Worm (Caenorhabditis elegans) whole organism, young adult: ENCODE results near the gene ztf-7.

Source experiments
- B0019.2 ChIP-seq: fragments of 200-800 bp; sonication (Bioruptor generic); conservative IDR thresholded peaks from 2 replicates; pipeline ENCODE4 v1.3.6; 2022; ENCODE audit warnings: missing genetic modification reagents, missing genetic modification characterization, missing compliant biosample characterization
- B0035.1 ChIP-seq: sonication (generic microtip); optimal IDR thresholded peaks from 2 replicates; lab custom pipeline; 2016; ENCODE audit warnings: missing genetic modification characterization, mild to moderate bottlenecking, missing compliant biosample characterization, missing genotype, missing genetic modification reagents
- F37B4.10 ChIP-seq: fragments of 200-800 bp; sonication (Bioruptor generic); IDR thresholded peaks from 2 replicates; pipeline ENCODE4 v1.3.6; 2022; ENCODE audit warnings: missing genetic modification characterization, missing compliant biosample characterization
- K11D2.4 ChIP-seq: fragments of 200-800 bp; sonication (Bioruptor generic); IDR thresholded peaks from 2 replicates; pipeline ENCODE4 v1.3.6; 2022; ENCODE audit warnings: missing genetic modification reagents, missing genetic modification characterization, missing compliant biosample characterization
- K12H6.12 ChIP-seq: fragments of 200-800 bp; sonication (Bioruptor generic); optimal IDR thresholded peaks from 2 replicates; lab custom pipeline; 2018; ENCODE audit warnings: mild to moderate bottlenecking, missing genetic modification characterization, missing compliant biosample characterization
- T07F8.4 ChIP-seq: sonication (generic microtip); optimal IDR thresholded peaks from 2 replicates; lab custom pipeline; 2016; ENCODE audit warnings: mild to moderate bottlenecking, missing genetic modification characterization, moderate library complexity, missing compliant biosample characterization
- Y67H2A.10 ChIP-seq: fragments of 200-800 bp; sonication (Bioruptor generic); conservative IDR thresholded peaks from 2 replicates; pipeline ENCODE4 v1.3.6; 2022; ENCODE audit warnings: missing genetic modification reagents, missing genetic modification characterization, missing compliant biosample characterization
- Y79H2A.3 ChIP-seq: fragments of 200-800 bp; sonication (Bioruptor generic); conservative IDR thresholded peaks from 2 replicates; pipeline ENCODE4 v1.3.6; 2022; ENCODE audit warnings: missing genetic modification reagents, missing genetic modification characterization, missing compliant biosample characterization
- Y95B8A.8 ChIP-seq: fragments of 200-800 bp; sonication (Bioruptor generic); IDR thresholded peaks from 2 replicates; pipeline ENCODE4 v1.3.6; 2022; ENCODE audit warnings: missing genetic modification reagents, missing genetic modification characterization, missing compliant biosample characterization
- atf-7 ChIP-seq: sonication (generic microtip); optimal IDR thresholded peaks from 2 replicates; lab custom pipeline; 2017; ENCODE audit warnings: mild to moderate bottlenecking, missing genetic modification characterization, missing compliant biosample characterization
- attf-3 ChIP-seq: fragments of 200-800 bp; sonication (Bioruptor generic); conservative IDR thresholded peaks from 2 replicates; pipeline ENCODE4 v1.3.6; 2022; ENCODE audit warnings: missing genetic modification reagents, missing genetic modification characterization, missing compliant biosample characterization
- attf-6 ChIP-seq: fragments of 200-800 bp; sonication (Bioruptor generic); IDR thresholded peaks from 2 replicates; pipeline ENCODE4 v1.3.6; 2022; ENCODE audit warnings: missing genetic modification reagents, missing genetic modification characterization, missing compliant biosample characterization
- cebp-2 ChIP-seq: fragments of 200-800 bp; sonication (Bioruptor generic); IDR thresholded peaks from 2 replicates; pipeline ENCODE4 v1.3.6; 2022; ENCODE audit warnings: missing genetic modification characterization, missing compliant biosample characterization
- ceh-100 ChIP-seq: fragments of 200-800 bp; sonication (Bioruptor generic); IDR thresholded peaks from 2 replicates; pipeline ENCODE4 v1.3.6; 2022; ENCODE audit warnings: missing genetic modification reagents, missing genetic modification characterization, missing compliant biosample characterization
- ceh-58 ChIP-seq: fragments of 200-800 bp; sonication (Bioruptor generic); IDR thresholded peaks from 2 replicates; pipeline ENCODE4 v1.3.6; 2022; ENCODE audit warnings: missing genetic modification characterization, missing compliant biosample characterization
- chd-7 ChIP-seq: sonication (generic microtip); optimal IDR thresholded peaks from 2 replicates; lab custom pipeline; 2016; ENCODE audit warnings: mild to moderate bottlenecking, missing genetic modification characterization, moderate library complexity, missing compliant biosample characterization
- dpl-1 ChIP-seq: fragments of 150-350 bp; optimal IDR thresholded peaks from 2 replicates; lab custom pipeline; 2014; ENCODE audit warnings: missing biosample characterization, missing genetic modification reagents, missing genetic modification characterization
- efl-1 ChIP-seq: fragments of 150-350 bp; optimal IDR thresholded peaks from 2 replicates; lab custom pipeline; 2014; ENCODE audit warnings: missing biosample characterization, missing genetic modification reagents, missing genetic modification characterization
- ekl-4 ChIP-seq: fragments of 200-800 bp; sonication (Bioruptor generic); IDR thresholded peaks from 2 replicates; pipeline ENCODE4 v1.3.6; 2022; ENCODE audit warnings: missing genetic modification reagents, missing genetic modification characterization, missing compliant biosample characterization
- ets-4 ChIP-seq: fragments of 200-800 bp; sonication (Bioruptor generic); optimal IDR thresholded peaks from 2 replicates; lab custom pipeline; 2018; ENCODE audit warnings: mild to moderate bottlenecking, missing genetic modification characterization, missing compliant biosample characterization
- hmg-20 ChIP-seq: fragments of 200-800 bp; sonication (Bioruptor generic); IDR thresholded peaks from 2 replicates; pipeline ENCODE4 v1.3.6; 2022; ENCODE audit warnings: missing genetic modification reagents, missing genetic modification characterization, missing compliant biosample characterization
- lin-40 ChIP-seq: sonication (generic microtip); optimal IDR thresholded peaks from 2 replicates; lab custom pipeline; 2016; ENCODE audit warnings: missing genetic modification characterization, mild to moderate bottlenecking, missing compliant biosample characterization, missing genotype, missing genetic modification reagents
- lsl-1 ChIP-seq: fragments of 200-800 bp; sonication (Bioruptor generic); optimal IDR thresholded peaks from 2 replicates; lab custom pipeline; 2018; ENCODE audit warnings: mild to moderate bottlenecking, missing genetic modification characterization, moderate library complexity, missing compliant biosample characterization
- madf-8 ChIP-seq: fragments of 200-800 bp; sonication (Bioruptor generic); conservative IDR thresholded peaks from 2 replicates; pipeline ENCODE4 v1.3.6; 2022; ENCODE audit warnings: missing genetic modification reagents, missing genetic modification characterization, missing compliant biosample characterization
- mes-4 ChIP-seq: sonication (generic microtip); optimal IDR thresholded peaks from 2 replicates; lab custom pipeline; 2016; ENCODE audit warnings: missing genotype, missing genetic modification characterization, missing compliant biosample characterization
- nhr-120 ChIP-seq: fragments of 200-800 bp; sonication (Bioruptor generic); IDR thresholded peaks from 2 replicates; pipeline ENCODE4 v1.3.6; 2022; ENCODE audit warnings: missing genetic modification characterization, missing compliant biosample characterization
- pha-4 ChIP-seq: fragments of 150-350 bp; sonication (generic microtip); optimal IDR thresholded peaks from 2 replicates; lab custom pipeline; 2014; ENCODE audit warnings: missing biosample characterization, missing genetic modification reagents, missing genetic modification characterization
- snpc-1.1 ChIP-seq: sonication (generic microtip); optimal IDR thresholded peaks from 2 replicates; lab custom pipeline; 2017; ENCODE audit warnings: missing genetic modification characterization, mild to moderate bottlenecking, missing compliant biosample characterization, antibody characterized with exemption, moderate library complexity, missing genotype, missing genetic modification reagents; ENCODE audit not compliant: insufficient read depth
- snpc-1.3 ChIP-seq: sonication (generic microtip); optimal IDR thresholded peaks from 2 replicates; lab custom pipeline; 2017; ENCODE audit warnings: missing genetic modification characterization, mild to moderate bottlenecking, missing compliant biosample characterization, antibody characterized with exemption, moderate library complexity, missing genotype, missing genetic modification reagents; ENCODE audit not compliant: insufficient read depth
- snpc-4 ChIP-seq, 5 experiments: fragments of 150-350 bp in 1 of 5; sonication (generic microtip) in 4 of 5; optimal IDR thresholded peaks; 2 replicates each; lab custom pipeline; 2014 to 2018; ENCODE audit warnings: missing genetic modification characterization in 5 of 5, missing biosample characterization in 3 of 5, antibody characterized with exemption in 2 of 5, mild to moderate bottlenecking in 2 of 5, missing compliant biosample characterization in 2 of 5, missing genotype in 2 of 5, moderate library complexity in 2 of 5, missing genetic modification reagents in 1 of 5
- sptf-2 ChIP-seq: fragments of 200-800 bp; sonication (Bioruptor generic); optimal IDR thresholded peaks from 2 replicates; lab custom pipeline; 2018; ENCODE audit warnings: mild to moderate bottlenecking, missing genetic modification characterization, missing compliant biosample characterization
- tlf-1 ChIP-seq: fragments of 200-800 bp; sonication (Bioruptor generic); optimal IDR thresholded peaks from 2 replicates; lab custom pipeline; 2018; ENCODE audit warnings: mild to moderate bottlenecking, missing genetic modification characterization, missing compliant biosample characterization
- ztf-18 ChIP-seq: sonication (generic microtip); optimal IDR thresholded peaks from 2 replicates; lab custom pipeline; 2016; ENCODE audit warnings: missing genotype, mild to moderate bottlenecking, missing genetic modification characterization, missing compliant biosample characterization
- ztf-28 ChIP-seq: fragments of 200-800 bp; sonication (Bioruptor generic); IDR thresholded peaks from 2 replicates; pipeline ENCODE4 v1.3.6; 2022; ENCODE audit warnings: missing genetic modification reagents, missing genetic modification characterization, missing compliant biosample characterization
- ztf-3 ChIP-seq: fragments of 200-800 bp; sonication (Bioruptor generic); optimal IDR thresholded peaks from 2 replicates; lab custom pipeline; 2018; ENCODE audit warnings: mild to moderate bottlenecking, missing genetic modification characterization, missing compliant biosample characterization

ztf-7 gene

ce11 chrV:9835945-9836344 lies 46.4 kb upstream of the ztf-7 start, which contains the start of gene sru-38:
TSS of gene sru-38 (minus strand) at chrV:9836045.
- TF ChIP-seq B0035.1 (tag; lab: Kevin White, UChicago): no peak
- no peak for TF ChIP-seq sptf-2 (GFP tag; lab: Kevin White, UChicago)
- TF ChIP-seq snpc-1.3 (tag; lab: Kevin White, UChicago): no peak
- no peak for TF ChIP-seq ekl-4 (GFP tag; lab: Robert Waterston, UW)
- TF ChIP-seq lsl-1 (GFP tag; lab: Kevin White, UChicago): no peak
- TF ChIP-seq Y67H2A.10: no peak
- no peak for TF ChIP-seq ceh-100

ce11 chrV:9833900-9834299 lies 44.4 kb upstream of the ztf-7 start, which contains the start of gene sru-40:
TSS of gene sru-40 (minus strand) at chrV:9834000.
- no peak for TF ChIP-seq Y67H2A.10
- no peak for TF ChIP-seq chd-7 (tag; lab: Kevin White, UChicago)
- TF ChIP-seq sptf-2 (GFP tag; lab: Kevin White, UChicago): no peak
- TF ChIP-seq lsl-1 (GFP tag; lab: Kevin White, UChicago): no peak
- TF ChIP-seq tlf-1 (GFP tag; lab: Kevin White, UChicago): no peak
- TF ChIP-seq ztf-18: no peak
- no peak for TF ChIP-seq ztf-3 (GFP tag; lab: Kevin White, UChicago)
- TF ChIP-seq snpc-4 (GFP tag; optimal IDR thresholded peaks at IDR 0.05; lab: Kevin White, UChicago): no peak
- TF ChIP-seq snpc-4 (tag; optimal IDR thresholded peaks at IDR 0.05; lab: Kevin White, UChicago): no peak
- no peak for TF ChIP-seq attf-6 (GFP tag; lab: Robert Waterston, UW)
- TF ChIP-seq, all 124 proteins: peak for 0

- TF ChIP-seq hmg-20 (GFP tag; lab: Robert Waterston, UW) (no peak), T07F8.4 (tag; lab: Kevin White, UChicago) (no peak), pha-4 (tag; lab: Kevin White, UChicago) (no peak), Y95B8A.8 (no peak), nhr-120 (no peak), cebp-2 (no peak), dpl-1 (GFP tag; lab: Kevin White, UChicago) (no peak), mes-4 (tag; lab: Kevin White, UChicago) (no peak), efl-1 (no peak), ekl-4 (GFP tag; lab: Robert Waterston, UW) (no peak), ztf-28 (GFP tag; lab: Robert Waterston, UW) (no peak), F37B4.10 (GFP tag; lab: Robert Waterston, UW) (no peak)
Observed at ce11 chrV:9824149-9824548, 34.6 kb upstream of the ztf-7 start, which contains the start of gene str-2. TSS of gene str-2 (minus strand) at chrV:9824249.

ce11 chrV:9821724-9822123 lies 32.2 kb upstream of the ztf-7 start, which contains the start of gene str-193:
TSS of gene str-193 (minus strand) at chrV:9821824.
- TF ChIP-seq hmg-20 (GFP tag; lab: Robert Waterston, UW) (no peak), attf-3 (GFP tag; lab: Robert Waterston, UW) (no peak), B0019.2 (GFP tag; lab: Robert Waterston, UW) (no peak), snpc-1.1 (tag; lab: Kevin White, UChicago) (no peak), ceh-58 (GFP tag; lab: Robert Waterston, UW) (no peak), K12H6.12 (tag; lab: Kevin White, UChicago) (no peak), K11D2.4 (no peak), atf-7 (no peak), ets-4 (GFP tag; lab: Kevin White, UChicago) (no peak), lin-40 (no peak), madf-8 (GFP tag; lab: Robert Waterston, UW) (no peak), Y79H2A.3 (no peak)
